Fruit fly (Drosophila melanogaster): ENCODE measurements around the gene Ca-beta.

Gene Ca-beta

DNA sequence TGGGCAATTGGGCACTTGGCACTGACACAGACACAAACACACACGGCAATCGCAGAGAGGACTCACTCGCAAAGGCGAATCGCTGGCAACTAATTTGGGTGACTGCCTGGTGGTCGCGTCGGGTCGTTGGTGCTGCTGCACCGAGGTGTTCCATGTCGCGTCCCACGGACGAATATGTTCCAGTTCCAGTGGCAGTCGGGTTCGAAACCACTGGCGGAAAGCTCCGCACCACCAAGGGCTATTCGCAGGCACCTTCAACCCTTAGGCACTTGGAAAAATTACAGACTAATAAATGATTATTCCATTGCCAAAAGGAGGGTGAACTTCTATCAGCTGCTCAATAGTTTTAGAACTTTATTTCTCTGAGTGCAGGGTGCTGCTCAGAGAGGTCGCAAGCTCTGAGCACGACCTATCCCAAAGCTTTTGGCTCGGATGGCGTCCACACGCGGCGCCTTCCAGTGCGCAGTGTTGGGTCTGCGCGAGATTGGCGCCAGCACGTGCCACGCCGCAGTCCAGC lies at the start of gene Ca-beta:
TSS of gene Ca-beta (minus strand) at position 51 of the 517 bp plus-strand sequence.
- TF ChIP-seq CG12768 (GFP tag; optimal IDR thresholded peaks at IDR 0.05) (peak; percentile 70), cnc (optimal IDR thresholded peaks at IDR 0.05) (no peak), Mnt (GFP tag; optimal IDR thresholded peaks at IDR 0.05) (peak; percentile 14), CG5204 (GFP tag; optimal IDR thresholded peaks at IDR 0.05) (peak; percentile 67), kay (GFP tag; ENCODE audit: borderline replicate concordance) (no peak), Clk (GFP tag; optimal IDR thresholded peaks at IDR 0.05) (peak; percentile 19), CG14711 (tag; optimal IDR thresholded peaks at IDR 0.05) (no peak), ovo (GFP tag; optimal IDR thresholded peaks at IDR 0.05) (no peak), CG33017 (tag; optimal IDR thresholded peaks at IDR 0.05) (peak; percentile 9), Crg-1 (GFP tag; optimal IDR thresholded peaks at IDR 0.05) (no peak), Hr96 (GFP tag; optimal IDR thresholded peaks at IDR 0.05) (peak; percentile 56), tj (GFP tag; optimal IDR thresholded peaks at IDR 0.05) (no peak), cic (GFP tag; optimal IDR thresholded peaks at IDR 0.05) (no peak), toe (GFP tag; optimal IDR thresholded peaks at IDR 0.05) (peak; percentile 67), CG1620 (GFP tag; optimal IDR thresholded peaks at IDR 0.05) (no peak), CG7045 (GFP tag; optimal IDR thresholded peaks at IDR 0.05) (peak; percentile 10), pad (GFP tag; optimal IDR thresholded peaks at IDR 0.05) (peak; percentile 16), CG7101 (tag; optimal IDR thresholded peaks at IDR 0.05) (peak; percentile 51), CG11617 (GFP tag; optimal IDR thresholded peaks at IDR 0.05) (no peak), bab1 (GFP tag; optimal IDR thresholded peaks at IDR 0.05) (no peak)

- TF ChIP-seq CG33017 (tag; optimal IDR thresholded peaks at IDR 0.05), result no peak
- TF ChIP-seq ovo (GFP tag; optimal IDR thresholded peaks at IDR 0.05), result no peak
- TF ChIP-seq Clk (GFP tag; optimal IDR thresholded peaks at IDR 0.05), result no peak
- TF ChIP-seq bab1 (GFP tag; optimal IDR thresholded peaks at IDR 0.05), result no peak
- TF ChIP-seq CG11617 (GFP tag; optimal IDR thresholded peaks at IDR 0.05), result no peak
- TF ChIP-seq CG5204 (GFP tag; optimal IDR thresholded peaks at IDR 0.05), result no peak
- no peak for TF ChIP-seq tj (GFP tag; optimal IDR thresholded peaks at IDR 0.05)
- no peak for TF ChIP-seq CG7045 (GFP tag; optimal IDR thresholded peaks at IDR 0.05)
- no peak for TF ChIP-seq Mnt (GFP tag; optimal IDR thresholded peaks at IDR 0.05)
- no peak for TF ChIP-seq kay (GFP tag; ENCODE audit: borderline replicate concordance)
- no peak for TF ChIP-seq Hr96 (GFP tag; optimal IDR thresholded peaks at IDR 0.05)
- no peak for TF ChIP-seq cic (GFP tag; optimal IDR thresholded peaks at IDR 0.05)
These were observed 47.8 kb upstream of the Ca-beta start for dm6 chr2L:11251181-11251580.

dm6 chr2L:11249376-11249775 lies 46.0 kb upstream of the Ca-beta start:
- TF ChIP-seq CG1620 (GFP tag; optimal IDR thresholded peaks at IDR 0.05), result no peak
- no peak for TF ChIP-seq cic (GFP tag; optimal IDR thresholded peaks at IDR 0.05)
- TF ChIP-seq CG5204 (GFP tag; optimal IDR thresholded peaks at IDR 0.05), result no peak
- TF ChIP-seq Clk (GFP tag; optimal IDR thresholded peaks at IDR 0.05), result no peak
- no peak for TF ChIP-seq cnc (optimal IDR thresholded peaks at IDR 0.05)
- TF ChIP-seq CG11617 (GFP tag; optimal IDR thresholded peaks at IDR 0.05), result no peak
- no peak for TF ChIP-seq Crg-1 (GFP tag; optimal IDR thresholded peaks at IDR 0.05)
- no peak for TF ChIP-seq ovo (GFP tag; optimal IDR thresholded peaks at IDR 0.05)
- no peak for TF ChIP-seq tj (GFP tag; optimal IDR thresholded peaks at IDR 0.05)
- no peak for TF ChIP-seq CG12768 (GFP tag; optimal IDR thresholded peaks at IDR 0.05)

DNA sequence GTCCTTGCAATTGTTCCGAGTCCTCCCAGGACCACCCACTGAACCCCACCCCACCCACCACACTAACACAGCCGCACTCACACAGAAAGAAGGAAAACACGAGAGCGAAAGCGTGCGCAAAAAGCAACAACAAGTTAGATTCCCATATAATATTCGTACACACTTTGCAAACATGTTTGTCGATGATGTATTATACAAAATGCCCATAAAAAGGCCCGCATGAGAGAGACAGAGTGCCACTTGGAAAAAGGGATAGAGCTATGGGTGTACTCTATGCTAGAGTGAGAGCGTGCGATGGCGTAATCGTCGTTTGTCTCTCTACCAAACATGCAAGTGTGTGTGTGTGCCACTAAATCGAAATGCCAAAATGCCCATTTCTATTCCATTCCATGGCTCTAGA lies 44.4 kb upstream of the Ca-beta start:
- TF ChIP-seq CG12768 (GFP tag; optimal IDR thresholded peaks at IDR 0.05), result no peak
- no peak for TF ChIP-seq Crg-1 (GFP tag; optimal IDR thresholded peaks at IDR 0.05)
- TF ChIP-seq Mnt (GFP tag; optimal IDR thresholded peaks at IDR 0.05), result no peak
- no peak for TF ChIP-seq CG5204 (GFP tag; optimal IDR thresholded peaks at IDR 0.05)
- TF ChIP-seq Clk (GFP tag; optimal IDR thresholded peaks at IDR 0.05), result no peak
- no peak for TF ChIP-seq toe (GFP tag; optimal IDR thresholded peaks at IDR 0.05)
- no peak for TF ChIP-seq Hr96 (GFP tag; optimal IDR thresholded peaks at IDR 0.05)
- no peak for TF ChIP-seq tj (GFP tag; optimal IDR thresholded peaks at IDR 0.05)
- no peak for TF ChIP-seq CG7045 (GFP tag; optimal IDR thresholded peaks at IDR 0.05)
- no peak for TF ChIP-seq CG33017 (tag; optimal IDR thresholded peaks at IDR 0.05)
- TF ChIP-seq CG14711 (tag; optimal IDR thresholded peaks at IDR 0.05), result no peak
- TF ChIP-seq pad (GFP tag; optimal IDR thresholded peaks at IDR 0.05), result no peak
- no peak for TF ChIP-seq cic (GFP tag; optimal IDR thresholded peaks at IDR 0.05)

- TF ChIP-seq bab1 (GFP tag; optimal IDR thresholded peaks at IDR 0.05) (no peak), Hr96 (GFP tag; optimal IDR thresholded peaks at IDR 0.05) (no peak), CG1620 (GFP tag; optimal IDR thresholded peaks at IDR 0.05) (no peak), CG7045 (GFP tag; optimal IDR thresholded peaks at IDR 0.05) (no peak), CG12768 (GFP tag; optimal IDR thresholded peaks at IDR 0.05) (no peak), tj (GFP tag; optimal IDR thresholded peaks at IDR 0.05) (no peak), Clk (GFP tag; optimal IDR thresholded peaks at IDR 0.05) (no peak), CG14711 (tag; optimal IDR thresholded peaks at IDR 0.05) (no peak), cnc (optimal IDR thresholded peaks at IDR 0.05) (no peak), kay (GFP tag; ENCODE audit: borderline replicate concordance) (no peak), ovo (GFP tag; optimal IDR thresholded peaks at IDR 0.05) (no peak), toe (GFP tag; optimal IDR thresholded peaks at IDR 0.05) (no peak), CG7101 (tag; optimal IDR thresholded peaks at IDR 0.05) (no peak), CG11617 (GFP tag; optimal IDR thresholded peaks at IDR 0.05) (no peak), Mnt (GFP tag; optimal IDR thresholded peaks at IDR 0.05) (no peak)
These were observed 40.6 kb upstream of the Ca-beta start for dm6 chr2L:11243912-11244311.

- TF ChIP-seq cnc (optimal IDR thresholded peaks at IDR 0.05), result no peak
- TF ChIP-seq toe (GFP tag; optimal IDR thresholded peaks at IDR 0.05), result no peak
- TF ChIP-seq bab1 (GFP tag; optimal IDR thresholded peaks at IDR 0.05), result no peak
- TF ChIP-seq kay (GFP tag; ENCODE audit: borderline replicate concordance), result no peak
- TF ChIP-seq tj (GFP tag; optimal IDR thresholded peaks at IDR 0.05), result no peak
- TF ChIP-seq Mnt (GFP tag; optimal IDR thresholded peaks at IDR 0.05), result no peak
- TF ChIP-seq CG12768 (GFP tag; optimal IDR thresholded peaks at IDR 0.05), result no peak
- no peak for TF ChIP-seq pad (GFP tag; optimal IDR thresholded peaks at IDR 0.05)
These were observed 33.0 kb upstream of the Ca-beta start for dm6 chr2L:11236364-11236763.

Measured in whole organism, adult.